Worm (Caenorhabditis elegans): Measurements from ENCODE around the gene F41B4.3.
A peak's percentile ranks its signal among the peaks of the same experiment; 100 is the strongest.

The F41B4.3 gene

DNA sequence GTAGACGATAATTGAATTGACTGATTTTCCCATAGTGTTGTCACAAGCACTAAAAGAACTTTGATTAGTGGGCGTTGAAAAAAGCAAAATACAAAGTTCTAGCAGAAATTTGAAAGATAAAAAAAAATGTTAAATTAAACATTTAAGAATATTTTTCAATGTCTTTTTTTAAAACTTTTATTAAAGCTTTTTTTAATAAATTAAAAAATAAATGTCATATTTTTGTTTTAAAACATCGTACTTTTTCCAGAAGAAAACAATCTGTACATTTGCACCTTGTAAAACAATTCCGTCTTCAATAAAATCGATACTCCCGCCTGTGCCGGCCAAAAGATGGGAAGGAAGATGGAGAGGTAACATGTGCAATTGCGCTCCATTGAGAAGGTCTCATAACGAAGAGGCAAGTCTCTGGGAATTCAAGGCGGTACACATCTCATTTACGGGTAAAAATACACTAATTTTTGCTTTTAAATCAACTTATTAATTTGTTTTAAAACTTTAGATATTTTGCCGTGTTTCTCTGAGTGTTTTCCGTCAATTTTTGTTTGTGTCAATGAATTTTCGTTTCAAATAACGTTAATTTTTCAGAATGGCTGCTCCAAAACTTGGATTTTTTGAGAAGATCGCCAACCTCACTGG lies 4.9 kb upstream of the F41B4.3 start, which contains the start of the genes glr-6 and asg-2 (continued):
- TF ChIP-seq him-1 (tag; optimal IDR thresholded peaks at IDR 0.05) = no peak
- peak; percentile 56 for TF ChIP-seq ceh-27 (GFP tag; optimal IDR thresholded peaks at IDR 0.05)
- TF ChIP-seq mel-28 (tag; optimal IDR thresholded peaks at IDR 0.05; ENCODE audit: borderline replicate concordance) = no peak
- no peak for TF ChIP-seq hsf-1 (GFP tag; IDR thresholded peaks at IDR 0.05)
- no peak for TF ChIP-seq K11D2.4 (GFP tag; IDR thresholded peaks at IDR 0.05)
- TF ChIP-seq snpc-1.1 (tag; optimal IDR thresholded peaks at IDR 0.05; ENCODE audit: insufficient read depth) = no peak
- no peak for TF ChIP-seq F57C9.4 (tag; optimal IDR thresholded peaks at IDR 0.05)
- TF ChIP-seq hmg-1.2 (GFP tag; IDR thresholded peaks at IDR 0.05) = 0 out of 2 replicates have a peak, but pooled peaks have one; percentile 19
- no peak; the same call in 1 of the 2 replicates for TF ChIP-seq dox-1 (GFP tag; IDR thresholded peaks at IDR 0.05)
- no peak for TF ChIP-seq lsl-1 (GFP tag; optimal IDR thresholded peaks at IDR 0.05)
- TF ChIP-seq attf-5 (GFP tag; optimal IDR thresholded peaks at IDR 0.05) = peak; percentile 75
- TF ChIP-seq madf-10 (tag; optimal IDR thresholded peaks at IDR 0.05) = peak; percentile 40
- no peak for TF ChIP-seq snpc-4 (GFP tag; optimal IDR thresholded peaks at IDR 0.05)
- peak in 1 of 4 experiments; percentile 8 for TF ChIP-seq snpc-4 (tag; optimal IDR thresholded peaks at IDR 0.05)
- no peak for TF ChIP-seq ztf-28 (GFP tag; IDR thresholded peaks at IDR 0.05)
- TF ChIP-seq hrde-1 (tag; optimal IDR thresholded peaks at IDR 0.05; ENCODE audit: borderline replicate concordance) = no peak
- TF ChIP-seq zfh-2 (GFP tag; conservative IDR thresholded peaks at IDR 0.05) = no peak
- TF ChIP-seq F57A8.1 (GFP tag; optimal IDR thresholded peaks at IDR 0.05) = no peak
- TF ChIP-seq unc-130 (GFP tag; optimal IDR thresholded peaks at IDR 0.05) = no peak
- TF ChIP-seq nhr-179 (tag; optimal IDR thresholded peaks at IDR 0.05) = no peak
- TF ChIP-seq zim-3 (tag; optimal IDR thresholded peaks at IDR 0.05) = no peak
- TF ChIP-seq Y67H2A.10 (GFP tag; conservative IDR thresholded peaks at IDR 0.05) = no peak
- no peak for TF ChIP-seq repo-1 (tag; optimal IDR thresholded peaks at IDR 0.05)
- TF ChIP-seq tlf-1 (GFP tag; optimal IDR thresholded peaks at IDR 0.05) = no peak
- no peak for TF ChIP-seq F39B2.1 (GFP tag; IDR thresholded peaks at IDR 0.05)
- no peak for TF ChIP-seq F49E8.2 (tag; optimal IDR thresholded peaks at IDR 0.05; ENCODE audit: insufficient read depth)
- TF ChIP-seq ztf-6 (GFP tag; IDR thresholded peaks at IDR 0.05) = no peak
- no peak for TF ChIP-seq chd-7 (tag; optimal IDR thresholded peaks at IDR 0.05)
- TF ChIP-seq snpc-1.3 (tag; optimal IDR thresholded peaks at IDR 0.05; ENCODE audit: insufficient read depth) = no peak
- TF ChIP-seq rcor-1 (GFP tag; IDR thresholded peaks at IDR 0.05) = peak; percentile 61
- peak; percentile 66 for TF ChIP-seq lin-40 (tag; optimal IDR thresholded peaks at IDR 0.05)
- TF ChIP-seq madf-6 (GFP tag; IDR thresholded peaks at IDR 0.05) = no peak
- TF ChIP-seq madf-3 (GFP tag; IDR thresholded peaks at IDR 0.05) = no peak
- TF ChIP-seq nhr-90 (tag; optimal IDR thresholded peaks at IDR 0.05) = no peak
- no peak for TF ChIP-seq ccch-3 (GFP tag; optimal IDR thresholded peaks at IDR 0.05)
- no peak for TF ChIP-seq ceh-58 (GFP tag; IDR thresholded peaks at IDR 0.05)
- TF ChIP-seq Y53G8AR.9 (GFP tag; conservative IDR thresholded peaks at IDR 0.05) = no peak

DNA sequence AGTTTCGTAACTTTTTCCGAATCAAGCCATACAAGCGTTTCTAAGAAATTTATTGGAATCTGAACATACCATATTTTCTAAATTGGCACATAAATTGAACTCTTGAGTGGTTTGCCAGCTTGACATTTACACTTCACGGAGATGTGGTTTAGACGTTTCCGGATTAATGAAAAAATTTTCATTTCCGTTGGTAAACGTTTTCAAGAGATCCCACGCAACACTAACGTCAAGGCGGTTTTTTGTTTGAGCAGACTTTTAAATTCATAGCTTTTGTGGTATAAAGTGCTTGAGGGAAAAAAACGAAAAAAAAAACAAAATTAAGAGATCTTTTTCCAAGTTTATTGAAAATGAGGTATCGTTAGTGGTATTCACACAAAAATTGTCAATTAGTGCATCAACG lies 749 bp downstream of the F41B4.3 start, which contains the start of gene F41B4.2:
Gene F41B4.2 (minus strand): TSS at position 101 of the 400 bp plus-strand sequence.
- TF ChIP-seq madf-6 (GFP tag; IDR thresholded peaks at IDR 0.05) (no peak), tbp1 (GFP tag; optimal IDR thresholded peaks at IDR 0.05) (no peak), ceh-79 (tag; optimal IDR thresholded peaks at IDR 0.05) (no peak), ceh-100 (GFP tag; IDR thresholded peaks at IDR 0.05) (no peak), mcd-1 (GFP tag; IDR thresholded peaks at IDR 0.05) (no peak), lin-40 (tag; optimal IDR thresholded peaks at IDR 0.05) (no peak), hmg-1.2 (GFP tag; IDR thresholded peaks at IDR 0.05) (no peak), ccch-3 (GFP tag; optimal IDR thresholded peaks at IDR 0.05) (no peak), pha-4 (tag; optimal IDR thresholded peaks at IDR 0.05) (no peak), rcor-1 (GFP tag; IDR thresholded peaks at IDR 0.05) (no peak), Y53G8AR.9 (GFP tag; conservative IDR thresholded peaks at IDR 0.05) (no peak), athp-1 (tag; optimal IDR thresholded peaks at IDR 0.05) (no peak), snpc-4 (GFP tag; optimal IDR thresholded peaks at IDR 0.05) (no peak), snpc-4 (tag; optimal IDR thresholded peaks at IDR 0.05) (no peak), nhr-120 (GFP tag; IDR thresholded peaks at IDR 0.05) (no peak), F33H1.4 (GFP tag; IDR thresholded peaks at IDR 0.05) (no peak), fkh-3 (tag; optimal IDR thresholded peaks at IDR 0.05) (no peak), ztf-3 (GFP tag; optimal IDR thresholded peaks at IDR 0.05) (no peak)

All from whole organism, young adult.